Worm (Caenorhabditis elegans): ENCODE measurements around the gene srbc-49.
"Not testable (repeated sequence)": the region's sequence is repeated elsewhere in the genome, so short reads cannot be mapped to it uniquely, and the experiment has no call there.

srbc-49 gene

DNA sequence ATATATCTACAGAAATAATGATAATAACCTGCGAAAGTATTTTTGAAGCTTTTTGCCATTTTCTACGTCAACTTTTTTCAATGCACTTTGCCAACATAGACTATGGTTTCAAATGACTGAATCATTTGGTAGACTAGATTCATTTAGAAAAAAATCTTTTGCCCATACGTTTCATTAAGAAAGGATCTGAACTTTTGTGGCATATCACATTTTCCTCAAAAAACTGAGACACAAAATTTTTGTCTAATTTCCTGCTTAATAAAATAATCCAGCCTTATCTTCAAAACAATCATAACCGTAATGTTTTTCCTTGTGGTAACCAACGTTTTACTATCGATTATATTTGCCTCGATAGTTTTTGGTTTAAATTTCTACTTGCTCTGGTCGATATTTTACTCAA, 4.6 kb downstream of the srbc-49 start, which contains the start of gene srbc-51:
Gene srbc-51 (plus strand): TSS at position 301 of the 400 bp plus-strand sequence.
- TF ChIP-seq fkh-2 (tag; optimal IDR thresholded peaks at IDR 0.05) (no peak), fos-1 (tag; optimal IDR thresholded peaks at IDR 0.05) (no peak), nhr-43 (tag; optimal IDR thresholded peaks at IDR 0.05; ENCODE audit: poor library complexity, severe bottlenecking) (no peak)

- TF ChIP-seq lsy-12 (tag; optimal IDR thresholded peaks at IDR 0.05) = no peak
- TF ChIP-seq ZK546.5 (tag; optimal IDR thresholded peaks at IDR 0.05) = no peak
- no peak for TF ChIP-seq nhr-12 (tag; optimal IDR thresholded peaks at IDR 0.05)
- TF ChIP-seq sea-2 (GFP tag; optimal IDR thresholded peaks at IDR 0.05) = no peak
- no peak for TF ChIP-seq mdl-1 (tag; optimal IDR thresholded peaks at IDR 0.05)
- no peak for TF ChIP-seq R02D3.7 (tag; optimal IDR thresholded peaks at IDR 0.05)
Measured at ce11 chrV:15829907-15830306, 8.4 kb downstream of the srbc-49 start, which contains the start of gene srbc-55. TSS of gene srbc-55 (minus strand) at chrV:15830007.

ce11 chrV:15831586-15831985, 10.1 kb downstream of the srbc-49 start, which contains the start of gene srbc-56:
TSS of gene srbc-56 (minus strand) at chrV:15831686.
- TF ChIP-seq sea-2 (GFP tag; optimal IDR thresholded peaks at IDR 0.05) = no peak
- no peak for TF ChIP-seq ztf-4 (tag; optimal IDR thresholded peaks at IDR 0.05)
- TF ChIP-seq nfya-1 (tag; optimal IDR thresholded peaks at IDR 0.05; ENCODE audit: insufficient read depth) = no peak
- TF ChIP-seq lsy-12 (tag; optimal IDR thresholded peaks at IDR 0.05) = no peak
- no peak for TF ChIP-seq daf-12 (tag; optimal IDR thresholded peaks at IDR 0.05)
- no peak for TF ChIP-seq nhr-11 (tag; optimal IDR thresholded peaks at IDR 0.05)
- no peak for TF ChIP-seq aly-2 (tag; optimal IDR thresholded peaks at IDR 0.05)
- no peak for TF ChIP-seq unc-62 (GFP tag; optimal IDR thresholded peaks at IDR 0.05)
- no peak for TF ChIP-seq ceh-9 (tag; optimal IDR thresholded peaks at IDR 0.05)
- no peak for TF ChIP-seq ceh-16 (tag; optimal IDR thresholded peaks at IDR 0.05)
- no peak for TF ChIP-seq pqm-1 (tag; optimal IDR thresholded peaks at IDR 0.05)
- TF ChIP-seq pha-4 (tag; optimal IDR thresholded peaks at IDR 0.05) = no peak

DNA sequence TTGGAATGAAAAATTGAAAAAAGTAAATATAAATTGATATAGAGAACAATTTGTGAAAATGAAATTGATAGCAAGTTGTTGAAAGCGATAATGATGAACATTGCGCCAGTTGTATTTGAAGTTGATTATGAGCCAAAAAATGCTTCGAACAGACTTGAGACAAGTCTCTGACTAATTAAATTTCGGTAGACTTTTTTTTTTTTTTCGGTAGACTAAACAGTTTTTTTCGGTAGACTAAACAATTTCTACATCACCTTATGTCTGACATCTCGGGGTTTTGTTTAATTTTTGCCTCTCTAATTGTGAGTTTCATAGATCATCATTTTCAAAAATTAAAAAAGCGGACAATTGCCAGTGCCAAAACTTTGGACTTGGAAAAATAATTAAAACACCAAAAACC, 12.1 kb downstream of the srbc-49 start, which contains the start of gene srbc-54:
Gene srbc-54 (minus strand): TSS at position 101 of the 400 bp plus-strand sequence.
- TF ChIP-seq hmg-11 (tag; optimal IDR thresholded peaks at IDR 0.05) (no peak), unc-39 (tag; optimal IDR thresholded peaks at IDR 0.05) (no peak), unc-62 (GFP tag; optimal IDR thresholded peaks at IDR 0.05) (no peak), ceh-28 (tag; optimal IDR thresholded peaks at IDR 0.05) (no peak), mml-1 (tag; optimal IDR thresholded peaks at IDR 0.05) (no peak), R02D3.7 (tag; optimal IDR thresholded peaks at IDR 0.05) (no peak), elt-1 (tag; optimal IDR thresholded peaks at IDR 0.05) (no peak)

ce11 chrV:15841095-15841494, 19.6 kb downstream of the srbc-49 start, which contains the start of gene srh-149:
TSS of gene srh-149 (minus strand) at chrV:15841195.
- TF ChIP-seq pqm-1 (tag; optimal IDR thresholded peaks at IDR 0.05) (no peak), unc-39 (tag; optimal IDR thresholded peaks at IDR 0.05) (no peak), unc-62 (GFP tag; optimal IDR thresholded peaks at IDR 0.05) (no peak), lsy-12 (tag; optimal IDR thresholded peaks at IDR 0.05) (no peak), nhr-25 (tag; optimal IDR thresholded peaks at IDR 0.05) (no peak), eor-1 (tag; optimal IDR thresholded peaks at IDR 0.05) (no peak), ztf-11 (tag; optimal IDR thresholded peaks at IDR 0.05) (no peak), nhr-11 (tag; optimal IDR thresholded peaks at IDR 0.05) (no peak), jun-1 (tag; optimal IDR thresholded peaks at IDR 0.05) (no peak), nhr-43 (tag; optimal IDR thresholded peaks at IDR 0.05; ENCODE audit: poor library complexity, severe bottlenecking) (no peak), nhr-23 (tag; optimal IDR thresholded peaks at IDR 0.05) (no peak), fkh-2 (tag; optimal IDR thresholded peaks at IDR 0.05) (no peak), elt-1 (tag; optimal IDR thresholded peaks at IDR 0.05) (no peak), R02D3.7 (tag; optimal IDR thresholded peaks at IDR 0.05) (no peak), zag-1 (tag; optimal IDR thresholded peaks at IDR 0.05) (no peak), pha-4 (tag; optimal IDR thresholded peaks at IDR 0.05) (no peak)

ce11 chrV:15850276-15850811, 28.8 kb downstream of the srbc-49 start, which contains the start of gene srh-147:
TSS of gene srh-147 (minus strand) at chrV:15850326.
- TF ChIP-seq elt-3, lin-15B, egl-5 (tag; optimal IDR thresholded peaks at IDR 0.05): not testable (repeated sequence)

Data from whole organism, L3 larva.